Worm (Caenorhabditis elegans): ENCODE data around the gene F25B3.5.

F25B3.5 gene

DNA sequence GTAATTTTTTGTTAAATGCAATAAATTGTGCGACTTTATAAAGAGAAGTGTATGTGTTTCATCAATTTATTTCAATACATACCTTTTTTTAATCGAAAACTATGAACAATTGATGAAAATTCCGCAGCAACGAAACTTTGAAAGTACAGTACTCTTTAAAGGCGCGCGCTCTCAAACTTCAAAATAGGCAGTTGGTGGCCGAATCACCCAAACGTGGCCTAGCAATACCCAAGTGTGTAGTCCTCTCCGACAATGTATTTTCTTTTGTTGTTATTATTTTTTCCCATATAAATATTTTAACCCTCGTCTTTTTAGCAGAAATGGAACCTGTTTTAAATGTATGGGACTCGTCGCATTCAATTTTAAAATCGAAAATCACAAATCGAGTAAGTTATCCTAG is 33.6 kb downstream of the F25B3.5 start, which contains the start of gene C50F4.4 (continued):
- TF ChIP-seq ama-1 (optimal IDR thresholded peaks at IDR 0.05) (no peak), ama-1 (GFP tag; optimal IDR thresholded peaks at IDR 0.05) (no peak), aptf-3 (GFP tag; IDR thresholded peaks at IDR 0.05) (no peak), C17E4.6 (GFP tag; IDR thresholded peaks at IDR 0.05) (no peak), egl-18 (GFP tag; IDR thresholded peaks at IDR 0.05) (no peak), sea-2 (GFP tag; IDR thresholded peaks at IDR 0.05) (no peak), nfya-1 (tag; optimal IDR thresholded peaks at IDR 0.05; ENCODE audit: borderline replicate concordance, insufficient read depth) (no peak), nhr-120 (GFP tag; IDR thresholded peaks at IDR 0.05) (no peak), attf-3 (GFP tag; conservative IDR thresholded peaks at IDR 0.05) (no peak), pha-4 (tag; optimal IDR thresholded peaks at IDR 0.05) (no peak), Y67H2A.10 (GFP tag; conservative IDR thresholded peaks at IDR 0.05) (no peak), ztf-3 (GFP tag; optimal IDR thresholded peaks at IDR 0.05) (no peak), D2030.7 (GFP tag; IDR thresholded peaks at IDR 0.05) (peak; percentile 32; the same call in 1 of the 2 replicates), mcd-1 (GFP tag; IDR thresholded peaks at IDR 0.05) (no peak), chd-7 (tag; optimal IDR thresholded peaks at IDR 0.05) (no peak), mes-4 (tag; optimal IDR thresholded peaks at IDR 0.05) (no peak), lin-40 (tag; optimal IDR thresholded peaks at IDR 0.05) (no peak), F55B11.4 (tag; optimal IDR thresholded peaks at IDR 0.05; ENCODE audit: borderline replicate concordance, insufficient read depth) (no peak), ztf-22 (GFP tag; optimal IDR thresholded peaks at IDR 0.05) (no peak), madf-8 (GFP tag; conservative IDR thresholded peaks at IDR 0.05) (peak; percentile 49), bed-2 (GFP tag; IDR thresholded peaks at IDR 0.05) (no peak), sptf-2 (GFP tag; optimal IDR thresholded peaks at IDR 0.05) (no peak), hlh-26 (GFP tag; conservative IDR thresholded peaks at IDR 0.05) (no peak), B0336.3 (GFP tag; IDR thresholded peaks at IDR 0.05) (no peak), akir-1 (GFP tag; optimal IDR thresholded peaks at IDR 0.05) (no peak), let-526 (GFP tag; IDR thresholded peaks at IDR 0.05) (no peak), Y79H2A.3 (GFP tag; conservative IDR thresholded peaks at IDR 0.05) (0 out of 2 replicates have a peak, but pooled peaks have one; percentile 18), hmg-1.2 (GFP tag; IDR thresholded peaks at IDR 0.05) (0 out of 2 replicates have a peak, but pooled peaks have one; percentile 15), repo-1 (tag; optimal IDR thresholded peaks at IDR 0.05) (no peak)

DNA sequence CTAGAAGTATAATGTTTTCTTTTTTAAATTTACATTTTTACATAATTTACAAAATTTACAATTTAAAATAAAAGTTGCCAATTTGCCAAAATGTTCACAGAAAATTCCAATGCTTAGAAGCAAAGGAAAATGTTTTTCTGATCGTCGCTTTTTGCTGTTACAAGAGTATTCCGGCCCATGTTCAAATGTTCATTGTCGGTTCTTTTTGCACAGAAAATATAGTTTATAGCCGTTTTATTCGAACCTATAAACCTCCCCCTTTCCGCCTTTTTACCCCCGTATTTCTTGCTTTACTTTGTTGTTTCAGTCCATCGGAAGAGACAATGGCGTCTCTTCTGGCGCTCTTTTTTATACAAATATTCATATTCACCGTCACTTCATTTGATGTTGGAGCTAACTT is 35.5 kb downstream of the F25B3.5 start, which contains the start of gene tag-329:
TSS of gene tag-329 (plus strand) at position 301 of the 400 bp plus-strand sequence.
- no peak for TF ChIP-seq B0019.2 (GFP tag; conservative IDR thresholded peaks at IDR 0.05)
- no peak for TF ChIP-seq F55B11.4 (tag; optimal IDR thresholded peaks at IDR 0.05; ENCODE audit: borderline replicate concordance, insufficient read depth)
- TF ChIP-seq atf-7 (tag; optimal IDR thresholded peaks at IDR 0.05), result no peak
- no peak for TF ChIP-seq mxl-1 (tag; optimal IDR thresholded peaks at IDR 0.05)
- TF ChIP-seq B0336.3 (GFP tag; IDR thresholded peaks at IDR 0.05), result no peak
- no peak for TF ChIP-seq tbp1 (GFP tag; optimal IDR thresholded peaks at IDR 0.05)
- TF ChIP-seq attf-3 (GFP tag; conservative IDR thresholded peaks at IDR 0.05), result no peak
- no peak for TF ChIP-seq ceh-58 (GFP tag; IDR thresholded peaks at IDR 0.05)
- TF ChIP-seq F23B12.7 (tag; optimal IDR thresholded peaks at IDR 0.05; ENCODE audit: insufficient read depth), result no peak

DNA sequence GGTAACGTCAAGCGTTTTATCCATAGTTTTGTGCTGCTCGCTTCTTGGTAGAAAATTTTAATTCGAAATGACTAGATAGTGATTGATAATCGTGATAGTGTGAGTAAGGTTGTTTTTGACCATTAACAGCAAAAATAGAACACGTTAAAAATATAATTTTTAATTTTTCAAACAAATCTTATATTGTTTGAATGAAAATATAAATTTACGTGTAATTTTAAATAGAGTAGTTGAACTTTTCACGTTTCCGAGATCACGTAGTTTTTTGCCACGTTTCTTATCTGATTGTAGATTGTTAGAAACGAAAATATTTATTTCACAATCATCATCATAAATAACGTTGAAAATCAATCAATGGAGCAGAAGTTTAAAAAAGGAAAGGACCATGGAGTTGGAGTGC is 38.6 kb downstream of the F25B3.5 start, which contains the start of the genes C50F4.10 and pfk-1.2:
TSS of gene C50F4.10 (minus strand) at position 101 of the 400 bp plus-strand sequence.
TSS of gene pfk-1.2 (plus strand) at position 325 of the 400 bp plus-strand sequence.
- no peak for TF ChIP-seq egl-18 (GFP tag; IDR thresholded peaks at IDR 0.05)

DNA sequence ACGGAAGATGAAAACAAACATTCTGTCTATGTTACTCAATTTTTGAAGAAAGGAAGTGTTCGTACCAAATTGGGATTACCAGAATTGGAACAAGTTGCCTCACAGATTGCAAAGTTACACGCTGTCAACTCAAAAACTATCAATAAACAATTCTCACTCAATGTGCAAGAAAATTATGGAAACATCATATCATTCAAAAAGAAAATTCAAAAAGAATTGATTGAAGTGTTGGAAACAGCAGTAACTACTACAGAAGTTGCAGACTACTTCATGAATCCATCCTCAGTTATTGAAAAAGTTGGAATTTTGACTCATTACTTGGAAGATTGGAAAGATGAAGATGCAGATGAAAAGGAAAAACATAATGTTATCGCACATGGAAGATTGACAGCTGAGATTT is 42.1 kb downstream of the F25B3.5 start:
- no peak for TF ChIP-seq ztf-6 (GFP tag; IDR thresholded peaks at IDR 0.05)
- TF ChIP-seq snpc-3.4 (tag; optimal IDR thresholded peaks at IDR 0.05), result no peak
- TF ChIP-seq F22D6.2 (tag; optimal IDR thresholded peaks at IDR 0.05), result no peak
- TF ChIP-seq mxl-1 (tag; optimal IDR thresholded peaks at IDR 0.05), result no peak
- TF ChIP-seq sea-2 (GFP tag; IDR thresholded peaks at IDR 0.05), result no peak
- TF ChIP-seq nhr-80 (tag; optimal IDR thresholded peaks at IDR 0.05), result no peak
- no peak for TF ChIP-seq F49E8.2 (tag; optimal IDR thresholded peaks at IDR 0.05; ENCODE audit: insufficient read depth)
- TF ChIP-seq somi-1 (GFP tag; optimal IDR thresholded peaks at IDR 0.05), result no peak
- TF ChIP-seq xnd-1 (tag; optimal IDR thresholded peaks at IDR 0.05), result no peak
- no peak for TF ChIP-seq repo-1 (tag; optimal IDR thresholded peaks at IDR 0.05)
- no peak for TF ChIP-seq B0019.2 (GFP tag; conservative IDR thresholded peaks at IDR 0.05)
- TF ChIP-seq ztf-18 (tag; optimal IDR thresholded peaks at IDR 0.05), result no peak
- TF ChIP-seq hlh-26 (GFP tag; conservative IDR thresholded peaks at IDR 0.05), result no peak
